Fruit fly (Drosophila melanogaster): ENCODE results near the gene Girdin.
A peak's percentile ranks its signal among the peaks of the same experiment; 100 is the strongest.

- TF ChIP-seq CG11617 (GFP tag; optimal IDR thresholded peaks at IDR 0.05) (peak; percentile 10), cic (GFP tag; optimal IDR thresholded peaks at IDR 0.05) (no peak), CG7101 (tag; optimal IDR thresholded peaks at IDR 0.05) (peak; percentile 1), toe (GFP tag; optimal IDR thresholded peaks at IDR 0.05) (no peak), Crg-1 (GFP tag; optimal IDR thresholded peaks at IDR 0.05) (no peak), CG33017 (tag; optimal IDR thresholded peaks at IDR 0.05) (no peak), kay (GFP tag; ENCODE audit: borderline replicate concordance) (no peak), ovo (GFP tag; optimal IDR thresholded peaks at IDR 0.05) (no peak), Mnt (GFP tag; optimal IDR thresholded peaks at IDR 0.05) (peak; percentile 26), cnc (optimal IDR thresholded peaks at IDR 0.05) (peak in 1 of 2 experiments; percentile 0), Hr96 (GFP tag; optimal IDR thresholded peaks at IDR 0.05) (no peak), bab1 (GFP tag; optimal IDR thresholded peaks at IDR 0.05) (peak; percentile 39)
These were observed 46.3 kb downstream of the Girdin start, which contains the start of gene Larp4B for dm6 chr3L:3224740-3225719.

All from whole organism, adult.